Worm (Caenorhabditis elegans) whole organism, early embryonic: ENCODE results near the gene lon-3.

Source experiments
- B0310.2 ChIP-seq: sonication (generic microtip); optimal IDR thresholded peaks from 2 replicates; lab custom pipeline; 2016; ENCODE audit warnings: mild to moderate bottlenecking, missing genetic modification characterization, missing compliant biosample characterization
- F13C5.2 ChIP-seq: sonication (generic microtip); optimal IDR thresholded peaks from 2 replicates; lab custom pipeline; 2017; ENCODE audit warnings: mild to moderate bottlenecking, missing genetic modification characterization, inconsistent platforms, missing compliant biosample characterization
- aly-1 ChIP-seq: sonication (generic microtip); optimal IDR thresholded peaks from 2 replicates; lab custom pipeline; 2016; ENCODE audit warnings: missing genetic modification characterization, missing compliant biosample characterization
- ama-1 ChIP-seq: fragments of 150-350 bp; optimal IDR thresholded peaks from 2 replicates; lab custom pipeline; 2014
- ceh-13 ChIP-seq: fragments of 200-800 bp; sonication (Bioruptor generic); optimal IDR thresholded peaks from 2 replicates; lab custom pipeline; 2018; ENCODE audit warnings: mild to moderate bottlenecking, missing genetic modification characterization, missing compliant biosample characterization
- ceh-36 ChIP-seq: sonication (generic microtip); optimal IDR thresholded peaks from 2 replicates; lab custom pipeline; 2016; ENCODE audit warnings: missing genetic modification characterization, inconsistent platforms, missing compliant biosample characterization
- ets-7 ChIP-seq: sonication (generic microtip); optimal IDR thresholded peaks from 2 replicates; lab custom pipeline; 2016; ENCODE audit warnings: missing genotype, missing genetic modification characterization, missing compliant biosample characterization
- flt-1 ChIP-seq: fragments of 200-800 bp; sonication (Bioruptor generic); IDR thresholded peaks from 2 replicates; pipeline ENCODE4 v1.3.6; 2022; ENCODE audit warnings: missing genetic modification characterization, missing compliant biosample characterization
- hmg-4 ChIP-seq: fragments of 200-800 bp; sonication (Bioruptor generic); optimal IDR thresholded peaks from 2 replicates; lab custom pipeline; 2018; ENCODE audit warnings: mild to moderate bottlenecking, missing genetic modification characterization, missing compliant biosample characterization
- hnd-1 ChIP-seq: sonication (generic microtip); optimal IDR thresholded peaks from 2 replicates; lab custom pipeline; 2016; ENCODE audit warnings: missing genetic modification characterization, missing compliant biosample characterization
- pes-1 ChIP-seq: fragments of 200-800 bp; sonication (Bioruptor generic); IDR thresholded peaks from 2 replicates; pipeline ENCODE4 v1.3.6; 2022; ENCODE audit warnings: missing genetic modification reagents, missing genetic modification characterization, missing compliant biosample characterization
- sea-1 ChIP-seq: fragments of 200-800 bp; sonication (Bioruptor generic); conservative IDR thresholded peaks from 2 replicates; pipeline ENCODE4 v1.3.6; 2022; ENCODE audit warnings: missing genetic modification characterization, missing compliant biosample characterization
- tbx-37 ChIP-seq: fragments of 200-800 bp; sonication (Bioruptor generic); conservative IDR thresholded peaks from 2 replicates; pipeline ENCODE4 v1.3.6; 2022; ENCODE audit warnings: missing genetic modification reagents, missing genetic modification characterization, missing compliant biosample characterization

DNA sequence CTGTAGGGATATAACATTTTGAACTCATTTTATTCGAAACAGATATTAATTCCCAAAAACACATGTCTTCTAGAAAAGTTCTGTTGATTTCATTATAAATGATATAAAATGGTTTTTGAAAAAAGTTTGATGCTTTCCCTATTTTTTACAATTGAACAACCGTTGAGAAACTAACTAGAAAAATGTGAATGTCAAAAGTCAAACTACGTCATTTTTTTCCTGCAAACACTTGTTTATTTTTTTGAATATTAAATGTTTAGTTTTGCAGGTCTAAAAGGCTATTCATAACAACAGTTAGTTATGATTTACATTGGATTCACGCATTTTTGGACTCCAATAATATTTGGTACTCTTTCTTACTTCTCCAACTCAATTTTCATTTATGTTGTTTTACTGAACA lies 35.5 kb downstream of the lon-3 start, which contains the start of gene srj-4:
- TF ChIP-seq tbx-37 (no peak), pes-1 (GFP tag; lab: Robert Waterston, UW) (no peak), F13C5.2 (no peak), B0310.2 (tag; lab: Kevin White, UChicago) (no peak), ceh-36 (no peak), ceh-13 (no peak), ama-1 (no peak), ets-7 (no peak), flt-1 (GFP tag; lab: Robert Waterston, UW) (no peak), sea-1 (GFP tag; lab: Robert Waterston, UW) (no peak), hnd-1 (no peak), hmg-4 (GFP tag; lab: Kevin White, UChicago) (no peak), aly-1 (no peak)
